Worm (Caenorhabditis elegans) whole organism, L4 larva: ENCODE measurements around the gene K02C4.3.

Experiments
- F10B5.3 ChIP-seq: sonication (generic microtip); optimal IDR thresholded peaks from 2 replicates; lab custom pipeline; 2016; ENCODE audit warnings: mild to moderate bottlenecking, missing genetic modification characterization, missing compliant biosample characterization
- F26F4.8 ChIP-seq: fragments of 200-800 bp; sonication (Bioruptor generic); conservative IDR thresholded peaks from 2 replicates; pipeline ENCODE4 v1.3.6; 2022; ENCODE audit warnings: missing genetic modification characterization, missing compliant biosample characterization
- T20F7.1 ChIP-seq: fragments of 200-800 bp; sonication (Bioruptor generic); optimal IDR thresholded peaks from 2 replicates; lab custom pipeline; 2018; ENCODE audit warnings: mild to moderate bottlenecking, missing genetic modification characterization, missing compliant biosample characterization
- Y75B8A.6 ChIP-seq: fragments of 200-800 bp; sonication (Bioruptor generic); IDR thresholded peaks from 2 replicates; pipeline ENCODE4 v1.3.6; 2022; ENCODE audit warnings: missing genetic modification reagents, missing genetic modification characterization, missing compliant biosample characterization
- ZK337.2 ChIP-seq: fragments of 200-800 bp; sonication (Bioruptor generic); IDR thresholded peaks from 2 replicates; pipeline ENCODE4 v1.3.6; 2022; ENCODE audit warnings: missing genetic modification reagents, missing genetic modification characterization, missing compliant biosample characterization
- aha-1 ChIP-seq: fragments of 150-350 bp; peaks from one replicate; lab custom pipeline; 2014; ENCODE audit warnings: missing biosample characterization, missing genetic modification characterization
- aly-2 ChIP-seq: sonication (generic microtip); optimal IDR thresholded peaks from 2 replicates; lab custom pipeline; 2018; ENCODE audit warnings: missing biosample characterization, missing genetic modification characterization
- arid-1 ChIP-seq: fragments of 200-800 bp; sonication (Bioruptor generic); conservative IDR thresholded peaks from 2 replicates; pipeline ENCODE4 v1.3.6; 2022; ENCODE audit warnings: missing genetic modification reagents, missing genetic modification characterization, missing compliant biosample characterization
- attf-4 ChIP-seq: sonication (generic microtip); optimal IDR thresholded peaks from 3 replicates; lab custom pipeline; 2017; ENCODE audit warnings: missing biosample characterization, missing genetic modification characterization
- ceh-28 ChIP-seq: fragments of 150-350 bp; optimal IDR thresholded peaks from 2 replicates; lab custom pipeline; 2014; ENCODE audit warnings: missing biosample characterization, missing genetic modification reagents, missing genetic modification characterization
- ceh-32 ChIP-seq: sonication (generic microtip); optimal IDR thresholded peaks from 2 replicates; lab custom pipeline; 2016; ENCODE audit warnings: mild to moderate bottlenecking, missing genetic modification characterization, missing compliant biosample characterization; ENCODE audit not compliant: poor library complexity
- ceh-62 ChIP-seq: sonication (generic microtip); optimal IDR thresholded peaks from 2 replicates; lab custom pipeline; 2017; ENCODE audit warnings: missing biosample characterization, missing genetic modification characterization
- ceh-82 ChIP-seq: sonication (generic microtip); optimal IDR thresholded peaks from 2 replicates; lab custom pipeline; 2017; ENCODE audit warnings: missing biosample characterization, missing genetic modification characterization
- ces-1 ChIP-seq: fragments of 150-350 bp; sonication (generic microtip); optimal IDR thresholded peaks from 4 replicates; lab custom pipeline; 2014; ENCODE audit warnings: missing biosample characterization, missing genetic modification reagents, missing genetic modification characterization
- daf-16 ChIP-seq, 3 experiments: sonication (generic microtip); optimal IDR thresholded peaks; 2 replicates each; lab custom pipeline; 2016 to 2017; ENCODE audit warnings: missing genetic modification characterization in 3 of 3, missing genetic modification reagents in 3 of 3, mild to moderate bottlenecking in 2 of 3, missing compliant biosample characterization in 2 of 3, missing biosample characterization in 1 of 3, moderate library complexity in 1 of 3
- dmd-6 ChIP-seq: fragments of 200-800 bp; sonication (Bioruptor generic); IDR thresholded peaks from 2 replicates; pipeline ENCODE4 v1.3.6; 2022; ENCODE audit warnings: missing genetic modification reagents, missing genetic modification characterization, missing compliant biosample characterization
- dmd-8 ChIP-seq: fragments of 200-800 bp; sonication (Bioruptor generic); IDR thresholded peaks from 2 replicates; pipeline ENCODE4 v1.3.6; 2022; ENCODE audit warnings: missing genetic modification characterization, missing compliant biosample characterization
- dpl-1 ChIP-seq: fragments of 150-350 bp; optimal IDR thresholded peaks from 2 replicates; lab custom pipeline; 2014; ENCODE audit warnings: missing biosample characterization, missing genetic modification reagents, missing genetic modification characterization
- dve-1 ChIP-seq: sonication (generic microtip); optimal IDR thresholded peaks from 2 replicates; lab custom pipeline; 2017; ENCODE audit warnings: antibody characterized with exemption, mild to moderate bottlenecking, missing genetic modification characterization, missing compliant biosample characterization; ENCODE audit not compliant: insufficient read depth
- egl-43 ChIP-seq: fragments of 200-800 bp; sonication (Bioruptor generic); IDR thresholded peaks from 2 replicates; pipeline ENCODE4 v1.3.6; 2022; ENCODE audit warnings: missing genetic modification reagents, missing genetic modification characterization, missing compliant biosample characterization
- fkh-10 ChIP-seq: fragments of 150-350 bp; optimal IDR thresholded peaks from 2 replicates; lab custom pipeline; 2014; ENCODE audit warnings: missing biosample characterization, missing genetic modification reagents, missing genetic modification characterization
- fos-1 ChIP-seq: fragments of 150-350 bp; optimal IDR thresholded peaks from 2 replicates; lab custom pipeline; 2014; ENCODE audit warnings: missing biosample characterization, missing genetic modification characterization
- hlh-30 ChIP-seq: sonication (generic microtip); optimal IDR thresholded peaks from 2 replicates; lab custom pipeline; 2017; ENCODE audit warnings: antibody characterized with exemption, mild to moderate bottlenecking, missing genetic modification characterization, missing compliant biosample characterization; ENCODE audit not compliant: insufficient read depth
- jun-1 ChIP-seq: fragments of 150-350 bp; optimal IDR thresholded peaks from 2 replicates; lab custom pipeline; 2014; ENCODE audit warnings: missing biosample characterization, missing genetic modification reagents, missing genetic modification characterization
- lim-7 ChIP-seq: fragments of 200-800 bp; sonication (Bioruptor generic); IDR thresholded peaks from 2 replicates; pipeline ENCODE4 v1.3.6; 2022; ENCODE audit warnings: missing genetic modification characterization, missing compliant biosample characterization
- lin-13 ChIP-seq: fragments of 150-350 bp; optimal IDR thresholded peaks from 2 replicates; lab custom pipeline; 2014; ENCODE audit warnings: missing biosample characterization, missing genetic modification reagents, missing genetic modification characterization
- lin-15B ChIP-seq: fragments of 150-350 bp; sonication (generic microtip); optimal IDR thresholded peaks from 3 replicates; lab custom pipeline; 2014; ENCODE audit warnings: missing biosample characterization, missing genetic modification characterization
- lin-39 ChIP-seq: fragments of 150-350 bp; optimal IDR thresholded peaks from 2 replicates; lab custom pipeline; 2014; ENCODE audit warnings: missing biosample characterization, missing genetic modification reagents, missing genetic modification characterization
- lir-3 ChIP-seq: sonication (generic microtip); optimal IDR thresholded peaks from 2 replicates; lab custom pipeline; 2016; ENCODE audit warnings: mild to moderate bottlenecking, missing genetic modification characterization, missing compliant biosample characterization
- lsy-2 ChIP-seq, 2 experiments: fragments of 150-350 bp in 1 of 2; sonication (generic microtip) in 1 of 2; optimal IDR thresholded peaks; 2 replicates each; lab custom pipeline; 2014 to 2017; ENCODE audit warnings: missing biosample characterization in 2 of 2, missing genetic modification characterization in 2 of 2
- madf-5 ChIP-seq, 2 experiments: fragments of 200-800 bp; sonication (Bioruptor generic); IDR thresholded peaks; 2 replicates each; pipeline ENCODE4 v1.3.6; 2022; ENCODE audit warnings: missing compliant biosample characterization in 2 of 2, missing genetic modification characterization in 2 of 2
- mes-2 ChIP-seq: sonication (generic microtip); optimal IDR thresholded peaks from 2 replicates; lab custom pipeline; 2016; ENCODE audit warnings: missing genotype, mild to moderate bottlenecking, missing genetic modification characterization, missing compliant biosample characterization; ENCODE audit not compliant: poor library complexity, severe bottlenecking
- mxl-2 ChIP-seq: fragments of 200-800 bp; sonication (Bioruptor generic); conservative IDR thresholded peaks from 2 replicates; pipeline ENCODE4 v1.3.6; 2022; ENCODE audit warnings: missing genetic modification reagents, missing genetic modification characterization, missing compliant biosample characterization
- nhr-102 ChIP-seq: sonication (generic microtip); optimal IDR thresholded peaks from 2 replicates; lab custom pipeline; 2016; ENCODE audit warnings: mild to moderate bottlenecking, missing genetic modification characterization, moderate library complexity, missing compliant biosample characterization
- nhr-11 ChIP-seq: fragments of 150-350 bp; optimal IDR thresholded peaks from 2 replicates; lab custom pipeline; 2014; ENCODE audit warnings: missing biosample characterization, missing genetic modification characterization
- nhr-28 ChIP-seq: fragments of 150-350 bp; optimal IDR thresholded peaks from 2 replicates; lab custom pipeline; 2014; ENCODE audit warnings: missing biosample characterization, missing genetic modification characterization
- nhr-41 ChIP-seq: fragments of 200-800 bp; sonication (Bioruptor generic); IDR thresholded peaks from 2 replicates; pipeline ENCODE4 v1.3.6; 2022; ENCODE audit warnings: missing genetic modification reagents, missing genetic modification characterization, missing compliant biosample characterization
- nhr-42 ChIP-seq: fragments of 200-800 bp; sonication (Bioruptor generic); IDR thresholded peaks from 2 replicates; pipeline ENCODE4 v1.3.6; 2022; ENCODE audit warnings: missing genetic modification characterization, missing compliant biosample characterization
- nhr-76 ChIP-seq: fragments of 150-350 bp; optimal IDR thresholded peaks from 2 replicates; lab custom pipeline; 2014; ENCODE audit warnings: missing biosample characterization, missing genetic modification characterization
- php-3 ChIP-seq: fragments of 200-800 bp; sonication (Bioruptor generic); IDR thresholded peaks from 2 replicates; pipeline ENCODE4 v1.3.6; 2022; ENCODE audit warnings: missing genetic modification reagents, missing genetic modification characterization, missing compliant biosample characterization
- rbr-2 ChIP-seq: sonication (generic microtip); optimal IDR thresholded peaks from 2 replicates; lab custom pipeline; 2016; ENCODE audit warnings: missing genotype, missing genetic modification characterization, missing compliant biosample characterization
- sdz-12 ChIP-seq: fragments of 200-800 bp; sonication (Bioruptor generic); optimal IDR thresholded peaks from 2 replicates; lab custom pipeline; 2018; ENCODE audit warnings: mild to moderate bottlenecking, missing genetic modification characterization, missing compliant biosample characterization
- snpc-1.2 ChIP-seq: fragments of 200-800 bp; sonication (Bioruptor generic); IDR thresholded peaks from 2 replicates; pipeline ENCODE4 v1.3.6; 2022; ENCODE audit warnings: missing genetic modification reagents, missing genetic modification characterization, missing compliant biosample characterization
- snpc-4 ChIP-seq: fragments of 150-350 bp; optimal IDR thresholded peaks from 2 replicates; lab custom pipeline; 2014; ENCODE audit warnings: missing biosample characterization, missing genetic modification characterization
- spr-1 ChIP-seq: sonication (generic microtip); optimal IDR thresholded peaks from 2 replicates; lab custom pipeline; 2016; ENCODE audit warnings: mild to moderate bottlenecking, missing genetic modification characterization, missing compliant biosample characterization
- spr-3 ChIP-seq: fragments of 200-800 bp; sonication (Bioruptor generic); optimal IDR thresholded peaks from 2 replicates; lab custom pipeline; 2018; ENCODE audit warnings: mild to moderate bottlenecking, missing genetic modification characterization, missing compliant biosample characterization
- tag-97 ChIP-seq: fragments of 200-800 bp; sonication (Bioruptor generic); IDR thresholded peaks from 2 replicates; pipeline ENCODE4 v1.3.6; 2022; ENCODE audit warnings: missing genetic modification characterization, missing compliant biosample characterization
- unc-130 ChIP-seq: sonication (generic microtip); optimal IDR thresholded peaks from 2 replicates; lab custom pipeline; 2016; ENCODE audit warnings: missing genetic modification reagents, missing genetic modification characterization, missing compliant biosample characterization
- zag-1 ChIP-seq: fragments of 150-350 bp; optimal IDR thresholded peaks from 2 replicates; lab custom pipeline; 2014; ENCODE audit warnings: missing biosample characterization, missing genetic modification characterization
- zip-11 ChIP-seq: fragments of 200-800 bp; sonication (Bioruptor generic); IDR thresholded peaks from 2 replicates; pipeline ENCODE4 v1.3.6; 2022; ENCODE audit warnings: missing genetic modification characterization, missing compliant biosample characterization
- zip-2 ChIP-seq: fragments of 150-350 bp; optimal IDR thresholded peaks from 2 replicates; lab custom pipeline; 2014; ENCODE audit warnings: missing biosample characterization, missing genetic modification characterization

K02C4.3 gene

ce11 chrII:8075324-8075810 lies 11.3 kb downstream of the K02C4.3 start, which contains the start of gene K02C4.2:
K02C4.2 (plus strand) TSS chrII:8075760.
- TF ChIP-seq hlh-30 (peak; percentile 88), aha-1 (tag; lab: Kevin White, UChicago) (peak; percentile 95), fos-1 (no peak), dve-1 (tag; lab: Kevin White, UChicago) (peak; percentile 73), ceh-62 (tag; lab: Kevin White, UChicago) (no peak), sdz-12 (GFP tag; lab: Kevin White, UChicago) (peak; percentile 72), arid-1 (GFP tag; lab: Robert Waterston, UW) (peak; percentile 82), nhr-41 (GFP tag; lab: Robert Waterston, UW) (0 out of 2 replicates have a peak, but pooled peaks have one; percentile 53), mxl-2 (GFP tag; lab: Robert Waterston, UW) (no peak), rbr-2 (peak; percentile 62), ceh-32 (tag; lab: Kevin White, UChicago) (no peak), aly-2 (tag; lab: Kevin White, UChicago) (no peak), lin-39 (no peak), attf-4 (tag; lab: Kevin White, UChicago) (no peak), zag-1 (tag; lab: Kevin White, UChicago) (no peak), T20F7.1 (GFP tag; lab: Kevin White, UChicago) (peak; percentile 67), jun-1 (tag; lab: Kevin White, UChicago) (peak; percentile 31), nhr-11 (tag; lab: Kevin White, UChicago) (no peak), ZK337.2 (GFP tag; lab: Robert Waterston, UW) (peak; percentile 63; the same call in 1 of the 2 replicates), madf-5 (GFP tag; IDR thresholded peaks at IDR 0.05; lab: Robert Waterston, UW) (peak in 1 of 2 experiments; percentile 81; a peak in 1 of 4 replicates), lir-3 (peak; percentile 64), snpc-4 (peak; percentile 12), nhr-76 (tag; lab: Kevin White, UChicago) (no peak), dmd-8 (GFP tag; lab: Robert Waterston, UW) (peak; percentile 93), spr-3 (GFP tag; lab: Kevin White, UChicago) (peak; percentile 64), dpl-1 (peak; percentile 47), nhr-42 (GFP tag; lab: Robert Waterston, UW) (peak; percentile 85), fkh-10 (GFP tag; lab: Kevin White, UChicago) (no peak), egl-43 (GFP tag; lab: Robert Waterston, UW) (peak; percentile 96), nhr-102 (tag; lab: Kevin White, UChicago) (peak; percentile 75), lim-7 (peak; percentile 92), lin-13 (GFP tag; lab: Kevin White, UChicago) (peak; percentile 73), zip-2 (tag; lab: Kevin White, UChicago) (no peak), F10B5.3 (tag; lab: Kevin White, UChicago) (peak; percentile 18), dmd-6 (GFP tag; lab: Robert Waterston, UW) (peak; percentile 83), ces-1 (GFP tag; lab: Kevin White, UChicago) (no peak), nhr-28 (tag; lab: Kevin White, UChicago) (peak; percentile 54), ceh-82 (tag; lab: Kevin White, UChicago) (no peak), zip-11 (GFP tag; lab: Robert Waterston, UW) (0 out of 2 replicates have a peak, but pooled peaks have one; percentile 17), spr-1 (tag; lab: Kevin White, UChicago) (peak; percentile 73), daf-16 (GFP tag; optimal IDR thresholded peaks at IDR 0.05; lab: Kevin White, UChicago) (peak; percentile 70 to 89), daf-16 (tag; optimal IDR thresholded peaks at IDR 0.05; lab: Kevin White, UChicago) (peak; percentile 86), mes-2 (tag; lab: Kevin White, UChicago) (peak; percentile 89), tag-97 (GFP tag; lab: Robert Waterston, UW) (no peak), snpc-1.2 (GFP tag; lab: Robert Waterston, UW) (no peak), ceh-28 (tag; lab: Kevin White, UChicago) (no peak), F26F4.8 (GFP tag; lab: Robert Waterston, UW) (peak; percentile 85), lin-15B (tag; lab: Kevin White, UChicago) (no peak), php-3 (GFP tag; lab: Robert Waterston, UW) (peak; percentile 78), unc-130 (GFP tag; lab: Kevin White, UChicago) (peak; percentile 40), Y75B8A.6 (GFP tag; lab: Robert Waterston, UW) (no peak), lsy-2 (tag; optimal IDR thresholded peaks at IDR 0.05; lab: Kevin White, UChicago) (peak in 1 of 2 experiments; percentile 78)
